Fruit fly (Drosophila melanogaster): ENCODE results near the gene Rab27.

DNA sequence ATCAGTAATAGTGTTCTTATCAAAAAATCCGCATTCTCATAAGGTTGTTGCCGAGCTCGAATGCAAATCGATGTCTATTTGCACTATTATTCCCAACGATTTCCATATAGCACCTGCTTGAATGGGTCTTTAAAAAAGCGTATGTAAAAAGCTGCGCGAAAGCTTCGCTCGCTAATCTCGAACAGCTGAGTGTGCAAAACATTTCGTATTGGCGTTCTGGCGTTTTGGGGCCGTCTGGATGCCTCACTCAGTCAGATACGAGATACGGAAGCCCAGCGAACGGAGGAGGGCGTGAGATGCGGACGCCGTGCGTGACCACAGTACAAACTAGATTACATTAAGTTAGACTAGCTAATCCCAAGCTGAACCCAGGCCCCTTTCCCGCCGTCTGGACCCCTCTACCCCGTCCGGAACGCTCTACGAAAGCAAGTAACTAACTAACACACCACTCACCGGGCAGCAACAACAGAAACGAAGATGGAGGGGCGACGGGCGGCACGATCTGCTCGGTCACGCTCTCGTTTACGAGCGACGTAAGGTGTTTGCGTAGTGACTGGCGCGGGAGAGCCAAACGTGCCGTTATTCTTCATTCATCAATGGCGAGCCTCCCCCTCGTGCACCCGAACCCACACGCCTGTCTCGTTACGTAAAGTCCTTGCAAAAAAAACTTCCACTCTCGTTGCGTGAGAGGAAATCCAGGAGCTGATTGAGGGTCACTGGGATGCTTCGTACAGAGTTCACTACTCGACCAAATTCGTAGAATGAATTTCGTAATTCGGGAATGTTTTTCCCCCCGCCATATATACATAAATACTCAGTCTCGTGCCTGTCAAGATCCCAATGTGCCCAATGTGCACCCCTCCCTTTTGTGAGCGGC is 10.0 kb downstream of the Rab27 start:
- no peak for TF ChIP-seq CG5953 (GFP tag; IDR thresholded peaks at IDR 0.05)
- no peak for TF ChIP-seq CG14860 (GFP tag; IDR thresholded peaks at IDR 0.05; ENCODE audit: partially characterized antibody)
- TF ChIP-seq Dip3 (GFP tag; optimal IDR thresholded peaks at IDR 0.05) = no peak

Data from whole organism, embryonic.